Fruit fly (Drosophila melanogaster) whole organism, prepupa: ENCODE results near the gene CG14506.
A peak's percentile ranks its signal among the peaks of the same experiment; 100 is the strongest.

Experiments
- CG10631 ChIP-seq: fragments of 200-800 bp; sonication (Bioruptor generic); optimal IDR thresholded peaks from 2 replicates; lab custom pipeline; 2016; ENCODE audit warnings: missing biosample characterization, missing genetic modification characterization
- CG11762 ChIP-seq: fragments of 200-800 bp; sonication (Bioruptor generic); optimal IDR thresholded peaks from 3 replicates; lab custom pipeline; 2016; ENCODE audit warnings: missing biosample characterization, missing genetic modification characterization; ENCODE audit not compliant: insufficient read depth
- CG11902 ChIP-seq: fragments of 200-800 bp; sonication (Bioruptor generic); optimal IDR thresholded peaks from 3 replicates; lab custom pipeline; 2016; ENCODE audit warnings: missing biosample characterization, missing genetic modification characterization
- CG15336 ChIP-seq: fragments of 200-800 bp; sonication (Bioruptor generic); IDR thresholded peaks from 2 replicates; pipeline ENCODE4 v1.3.6; 2022; ENCODE audit warnings: missing biosample characterization, missing genetic modification characterization
- CG16779 ChIP-seq: fragments of 200-800 bp; sonication (Bioruptor generic); optimal IDR thresholded peaks from 3 replicates; lab custom pipeline; 2017; ENCODE audit warnings: missing biosample characterization, mild to moderate bottlenecking, missing genetic modification characterization
- CG3032 ChIP-seq: fragments of 200-800 bp; optimal IDR thresholded peaks from 2 replicates; lab custom pipeline; 2019; ENCODE audit warnings: missing biosample characterization, mild to moderate bottlenecking, missing genetic modification characterization, moderate library complexity
- CG31627 ChIP-seq: fragments of 200-800 bp; sonication (Bioruptor generic); optimal IDR thresholded peaks from 3 replicates; lab custom pipeline; 2016; ENCODE audit warnings: missing biosample characterization, missing genetic modification characterization
- CG32006 ChIP-seq: fragments of 200-800 bp; sonication (Bioruptor generic); optimal IDR thresholded peaks from 3 replicates; lab custom pipeline; 2017; ENCODE audit warnings: missing biosample characterization, mild to moderate bottlenecking, missing genetic modification characterization
- CG4318 ChIP-seq: fragments of 200-800 bp; sonication (Bioruptor generic); optimal IDR thresholded peaks from 3 replicates; lab custom pipeline; 2017; ENCODE audit warnings: missing biosample characterization, mild to moderate bottlenecking, missing genetic modification characterization
- CG6163 ChIP-seq: fragments of 200-800 bp; sonication (Bioruptor generic); IDR thresholded peaks from 3 replicates; pipeline ENCODE4 v1.3.6; 2022; ENCODE audit warnings: missing biosample characterization, missing genetic modification characterization
- CG6276 ChIP-seq: fragments of 200-800 bp; sonication (Bioruptor generic); optimal IDR thresholded peaks from 2 replicates; lab custom pipeline; 2017; ENCODE audit warnings: missing biosample characterization, mild to moderate bottlenecking, missing genetic modification characterization
- CG6808 ChIP-seq: fragments of 200-800 bp; sonication (Bioruptor generic); optimal IDR thresholded peaks from 3 replicates; lab custom pipeline; 2017; ENCODE audit warnings: missing biosample characterization, missing genetic modification characterization, mild to moderate bottlenecking, moderate library complexity, missing genetic modification reagents
- CG6854 ChIP-seq: fragments of 200-800 bp; sonication (Bioruptor generic); optimal IDR thresholded peaks from 2 replicates; lab custom pipeline; 2017; ENCODE audit warnings: missing biosample characterization, mild to moderate bottlenecking, missing genetic modification characterization
- CG8632 ChIP-seq: fragments of 200-800 bp; sonication (Bioruptor generic); optimal IDR thresholded peaks from 3 replicates; lab custom pipeline; 2016; ENCODE audit warnings: missing biosample characterization, missing genetic modification characterization
- CG9139 ChIP-seq: fragments of 200-800 bp; sonication (Bioruptor generic); optimal IDR thresholded peaks from 3 replicates; lab custom pipeline; 2017; ENCODE audit warnings: missing biosample characterization, mild to moderate bottlenecking, missing genetic modification characterization
- Eip78C ChIP-seq: fragments of 200-800 bp; sonication (Bioruptor generic); peaks from one replicate; lab custom pipeline; 2016; ENCODE audit warnings: missing biosample characterization, missing genetic modification characterization
- Eip93F ChIP-seq: fragments of 200-800 bp; sonication (Bioruptor generic); optimal IDR thresholded peaks from 2 replicates; lab custom pipeline; 2016; ENCODE audit warnings: missing biosample characterization, mild to moderate bottlenecking, missing genetic modification characterization
- Ets21C ChIP-seq: fragments of 200-800 bp; sonication (Bioruptor generic); optimal IDR thresholded peaks from 3 replicates; lab custom pipeline; 2016; ENCODE audit warnings: missing biosample characterization, missing genetic modification characterization
- Ets96B ChIP-seq: fragments of 200-800 bp; optimal IDR thresholded peaks from 2 replicates; lab custom pipeline; 2019; ENCODE audit warnings: missing biosample characterization, mild to moderate bottlenecking, missing genetic modification characterization, moderate library complexity
- Gug ChIP-seq: fragments of 200-800 bp; sonication (Bioruptor generic); IDR thresholded peaks from 2 replicates; pipeline ENCODE4 v1.3.6; 2022; ENCODE audit warnings: missing biosample characterization, missing genetic modification characterization
- Hr38 ChIP-seq: sonication (Bioruptor generic); optimal IDR thresholded peaks from 2 replicates; lab custom pipeline; 2016; ENCODE audit warnings: missing biosample characterization, missing genetic modification characterization
- Hr39 ChIP-seq: fragments of 200-800 bp; sonication (Bioruptor generic); optimal IDR thresholded peaks from 2 replicates; lab custom pipeline; 2016; ENCODE audit warnings: missing biosample characterization, missing genetic modification characterization
- Lpt ChIP-seq: fragments of 200-800 bp; sonication (Bioruptor generic); optimal IDR thresholded peaks from 3 replicates; lab custom pipeline; 2016; ENCODE audit warnings: missing biosample characterization, missing genetic modification characterization
- Met ChIP-seq: fragments of 200-800 bp; sonication (Bioruptor generic); optimal IDR thresholded peaks from 3 replicates; lab custom pipeline; 2016; ENCODE audit warnings: missing biosample characterization, missing genetic modification characterization
- OdsH ChIP-seq: fragments of 200-800 bp; sonication (Bioruptor generic); optimal IDR thresholded peaks from 3 replicates; lab custom pipeline; 2016; ENCODE audit warnings: missing biosample characterization, missing genetic modification characterization
- Smox ChIP-seq: fragments of 200-800 bp; sonication (Bioruptor generic); optimal IDR thresholded peaks from 3 replicates; lab custom pipeline; 2016; ENCODE audit warnings: missing biosample characterization, missing genetic modification characterization
- Sox102F ChIP-seq: fragments of 200-800 bp; sonication (Bioruptor generic); optimal IDR thresholded peaks from 2 replicates; lab custom pipeline; 2016; ENCODE audit warnings: missing biosample characterization, mild to moderate bottlenecking, missing genetic modification characterization
- Sox15 ChIP-seq: fragments of 200-800 bp; sonication (Bioruptor generic); optimal IDR thresholded peaks from 3 replicates; lab custom pipeline; 2016; ENCODE audit warnings: missing biosample characterization, missing genetic modification characterization
- achi ChIP-seq: fragments of 200-800 bp; sonication (Bioruptor generic); optimal IDR thresholded peaks from 3 replicates; lab custom pipeline; 2016; ENCODE audit warnings: missing biosample characterization, missing genetic modification characterization
- acj6 ChIP-seq: fragments of 200-800 bp; sonication (Bioruptor generic); optimal IDR thresholded peaks from 3 replicates; lab custom pipeline; 2016; ENCODE audit warnings: missing biosample characterization, missing genetic modification characterization
- dac ChIP-seq: fragments of 200-800 bp; sonication (Bioruptor generic); optimal IDR thresholded peaks from 2 replicates; lab custom pipeline; 2017; ENCODE audit warnings: missing biosample characterization, mild to moderate bottlenecking, missing genetic modification characterization
- dsx ChIP-seq: fragments of 200-800 bp; optimal IDR thresholded peaks from 3 replicates; lab custom pipeline; 2019; ENCODE audit warnings: missing biosample characterization, mild to moderate bottlenecking, missing genetic modification characterization, moderate library complexity; ENCODE audit not compliant: poor library complexity, severe bottlenecking
- eg ChIP-seq: fragments of 200-800 bp; sonication (Bioruptor generic); IDR thresholded peaks from 3 replicates; pipeline ENCODE4 v1.3.6; 2022; ENCODE audit warnings: missing biosample characterization, missing genetic modification characterization
- esn ChIP-seq: fragments of 200-800 bp; sonication (Bioruptor generic); optimal IDR thresholded peaks from 2 replicates; lab custom pipeline; 2016; ENCODE audit warnings: missing biosample characterization, mild to moderate bottlenecking, missing genetic modification characterization, moderate library complexity
- fd85E ChIP-seq: fragments of 200-800 bp; sonication (Bioruptor generic); optimal IDR thresholded peaks from 3 replicates; lab custom pipeline; 2016; ENCODE audit warnings: missing biosample characterization, missing genetic modification characterization
- fkh ChIP-seq: fragments of 200-800 bp; sonication (Bioruptor generic); optimal IDR thresholded peaks from 3 replicates; lab custom pipeline; 2017; ENCODE audit warnings: missing biosample characterization, mild to moderate bottlenecking, missing genetic modification characterization, moderate library complexity
- net ChIP-seq: fragments of 200-800 bp; sonication (Bioruptor generic); optimal IDR thresholded peaks from 3 replicates; lab custom pipeline; 2016; ENCODE audit warnings: missing biosample characterization, missing genetic modification characterization
- pdm3 ChIP-seq: fragments of 200-800 bp; sonication (Bioruptor generic); optimal IDR thresholded peaks from 3 replicates; lab custom pipeline; 2016; ENCODE audit warnings: missing biosample characterization, missing genetic modification characterization
- salr ChIP-seq, 2 experiments: fragments of 200-800 bp; sonication (Bioruptor generic); optimal IDR thresholded peaks; 3 replicates each; lab custom pipeline; 2016 to 2018; ENCODE audit warnings: missing biosample characterization in 2 of 2, missing genetic modification characterization in 2 of 2, mild to moderate bottlenecking in 1 of 2
- ss ChIP-seq, 2 experiments: fragments of 200-800 bp; sonication (Bioruptor generic); optimal IDR thresholded peaks; 2 replicates in 1 of 2; 3 replicates in 1 of 2; lab custom pipeline; 2017 to 2018; ENCODE audit warnings: mild to moderate bottlenecking in 2 of 2, missing biosample characterization in 2 of 2, missing genetic modification characterization in 2 of 2, moderate library complexity in 1 of 2
- svp ChIP-seq: fragments of 200-800 bp; sonication (Bioruptor generic); peaks from one replicate; lab custom pipeline; 2016; ENCODE audit warnings: missing biosample characterization, missing genetic modification characterization
- vri ChIP-seq: fragments of 200-800 bp; sonication (Bioruptor generic); optimal IDR thresholded peaks from 3 replicates; lab custom pipeline; 2016; ENCODE audit warnings: missing biosample characterization, mild to moderate bottlenecking, missing genetic modification characterization

Gene CG14506

DNA sequence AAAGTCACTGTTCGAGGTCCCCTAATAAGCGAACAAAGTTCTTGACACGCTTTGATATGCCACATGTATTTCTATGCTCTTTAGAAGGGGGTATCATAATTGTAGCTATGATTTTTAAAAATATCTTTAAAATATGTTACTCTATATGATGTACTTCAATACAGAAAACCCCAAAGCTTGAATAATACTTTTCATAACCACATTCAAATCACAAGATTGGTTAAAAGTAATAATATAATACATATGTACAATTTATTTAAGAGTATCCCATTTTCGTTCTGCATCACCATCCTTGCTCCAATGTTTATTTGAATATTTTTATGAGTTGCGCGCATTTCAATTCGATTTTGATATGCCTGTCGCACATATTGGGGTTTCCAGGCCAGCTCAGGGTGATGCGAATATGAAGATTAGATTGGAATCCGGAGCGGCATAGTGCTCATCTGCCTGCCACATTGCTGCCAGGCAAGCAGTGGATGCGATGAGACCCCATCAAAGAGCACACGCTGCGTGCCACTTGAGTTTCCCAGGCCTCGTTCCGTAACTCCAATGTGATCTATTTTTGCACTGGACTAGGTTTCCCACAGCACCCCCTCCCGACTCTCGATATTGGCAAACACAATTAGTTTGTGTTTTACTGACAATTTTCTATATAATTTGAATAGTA is 37.4 kb downstream of the CG14506 start:
- no peak for TF ChIP-seq dac (GFP tag; lab: Kevin White, UChicago)
- no peak for TF ChIP-seq Sox102F
- peak; percentile 14 for TF ChIP-seq Ets96B
- TF ChIP-seq svp = peak; percentile 10
- TF ChIP-seq Ets21C (GFP tag; lab: Kevin White, UChicago) = no peak
- TF ChIP-seq Lpt (GFP tag; lab: Kevin White, UChicago) = no peak
- no peak for TF ChIP-seq CG4318 (GFP tag; lab: Kevin White, UChicago)
- TF ChIP-seq Eip78C (GFP tag; lab: Kevin White, UChicago) = peak; percentile 13
- TF ChIP-seq esn (GFP tag; lab: Kevin White, UChicago) = no peak

- no peak for TF ChIP-seq CG16779 (tag; lab: Kevin White, UChicago)
- no peak for TF ChIP-seq CG11762 (GFP tag; lab: Kevin White, UChicago)
- TF ChIP-seq esn (GFP tag; lab: Kevin White, UChicago) = no peak
- TF ChIP-seq CG6808 (GFP tag; lab: Kevin White, UChicago) = peak; percentile 35
- TF ChIP-seq ss (GFP tag; optimal IDR thresholded peaks at IDR 0.05; lab: Kevin White, UChicago) = peak; percentile 10 to 71
- no peak for TF ChIP-seq Hr39 (GFP tag; lab: Kevin White, UChicago)
- no peak for TF ChIP-seq Sox15 (GFP tag; lab: Kevin White, UChicago)
- 0 out of 3 replicates have a peak, but pooled peaks have one; percentile 27 for TF ChIP-seq CG6163
- no peak for TF ChIP-seq CG6276
- TF ChIP-seq CG9139 (GFP tag; lab: Kevin White, UChicago) = no peak
- TF ChIP-seq pdm3 (GFP tag; lab: Kevin White, UChicago) = no peak
- TF ChIP-seq dsx (GFP tag; lab: Kevin White, UChicago) = peak; percentile 66
- TF ChIP-seq Eip78C (GFP tag; lab: Kevin White, UChicago) = peak; percentile 44
- TF ChIP-seq vri = no peak
- TF ChIP-seq Ets96B = no peak
- TF ChIP-seq acj6 = no peak
- TF ChIP-seq CG8632 (GFP tag; lab: Kevin White, UChicago) = no peak
- no peak for TF ChIP-seq fd85E (GFP tag; lab: Kevin White, UChicago)
- TF ChIP-seq CG10631 = no peak
Measured at dm6 chr3R:29257890-29258691, 38.9 kb downstream of the CG14506 start.

dm6 chr3R:29256811-29257439 is 40.1 kb downstream of the CG14506 start:
- TF ChIP-seq CG31627 (GFP tag; lab: Kevin White, UChicago) (peak; percentile 70), dsx (GFP tag; lab: Kevin White, UChicago) (peak; percentile 56), dac (GFP tag; lab: Kevin White, UChicago) (no peak), salr (GFP tag; optimal IDR thresholded peaks at IDR 0.05; lab: Kevin White, UChicago) (peak; percentile 3 to 42), CG4318 (GFP tag; lab: Kevin White, UChicago) (no peak), vri (peak; percentile 75), pdm3 (GFP tag; lab: Kevin White, UChicago) (peak; percentile 81), Eip93F (GFP tag; lab: Kevin White, UChicago) (no peak), CG6854 (GFP tag; lab: Kevin White, UChicago) (no peak), net (peak; percentile 57), CG11762 (GFP tag; lab: Kevin White, UChicago) (peak; percentile 58), CG6808 (GFP tag; lab: Kevin White, UChicago) (peak; percentile 65), Hr38 (GFP tag; lab: Kevin White, UChicago) (no peak), acj6 (peak; percentile 81), fkh (no peak), Gug (no peak), CG3032 (tag; lab: Kevin White, UChicago) (peak; percentile 86), OdsH (GFP tag; lab: Kevin White, UChicago) (peak; percentile 74), Ets21C (GFP tag; lab: Kevin White, UChicago) (peak; percentile 31), CG32006 (peak; percentile 22), CG15336 (GFP tag; lab: Robert Waterston, UW) (peak; percentile 25; the same call in 1 of the 2 replicates), eg (peak; percentile 54; the same call in 1 of the 3 replicates), Ets96B (peak; percentile 87), CG11902 (GFP tag; lab: Kevin White, UChicago) (peak; percentile 15), achi (peak; percentile 79), CG8632 (GFP tag; lab: Kevin White, UChicago) (peak; percentile 72), Smox (GFP tag; lab: Kevin White, UChicago) (peak; percentile 60), Sox102F (peak; percentile 70), Met (GFP tag; lab: Kevin White, UChicago) (peak; percentile 53)
